Worm (Caenorhabditis elegans): ENCODE measurements around the gene C31B8.16.

ce11 chrV:2881016-2881415 is 48.8 kb upstream of the C31B8.16 start, which contains the start of gene ifc-1:
- TF ChIP-seq R02D3.7 (tag; optimal IDR thresholded peaks at IDR 0.05) (no peak), fos-1 (tag; optimal IDR thresholded peaks at IDR 0.05) (no peak), snpc-4 (tag; optimal IDR thresholded peaks at IDR 0.05) (no peak), lin-13 (GFP tag; optimal IDR thresholded peaks at IDR 0.05) (no peak), ztf-7 (tag; optimal IDR thresholded peaks at IDR 0.05) (no peak), nhr-77 (tag; optimal IDR thresholded peaks at IDR 0.05) (no peak)

Measured in whole organism, L4 larva.